Fruit fly (Drosophila melanogaster): ENCODE results near the gene pins.

Gene pins

dm6 chr3R:27553921-27554320 is 28.7 kb upstream of the pins start:
- TF ChIP-seq EcR (GFP tag; optimal IDR thresholded peaks at IDR 0.05) (no peak), gl (tag; optimal IDR thresholded peaks at IDR 0.05) (peak; percentile 10), Ets98B (GFP tag; IDR thresholded peaks at IDR 0.05) (peak; percentile 88), CG8159 (tag; optimal IDR thresholded peaks at IDR 0.05) (peak; percentile 81), CG12605 (GFP tag; IDR thresholded peaks at IDR 0.05) (peak; percentile 82), CG34367 (tag; optimal IDR thresholded peaks at IDR 0.05) (peak; percentile 65), CG17806 (tag; optimal IDR thresholded peaks at IDR 0.05) (peak; percentile 71), CG13204 (GFP tag; optimal IDR thresholded peaks at IDR 0.05) (no peak), CG14655 (GFP tag; optimal IDR thresholded peaks at IDR 0.05) (no peak), fd96Ca (GFP tag; IDR thresholded peaks at IDR 0.05) (peak; percentile 56; the same call in 1 of the 3 replicates), CG8301 (tag; optimal IDR thresholded peaks at IDR 0.05) (peak; percentile 81), CG10348 (GFP tag; IDR thresholded peaks at IDR 0.05) (no peak), Pif1B (GFP tag; optimal IDR thresholded peaks at IDR 0.05) (peak; percentile 72), CG32121 (GFP tag; IDR thresholded peaks at IDR 0.05) (peak; percentile 86), CG9948 (tag; optimal IDR thresholded peaks at IDR 0.05) (peak; percentile 70), CG15710 (tag; optimal IDR thresholded peaks at IDR 0.05) (peak; percentile 73), Pif1A (GFP tag; optimal IDR thresholded peaks at IDR 0.05) (peak; percentile 82), D1 (tag; optimal IDR thresholded peaks at IDR 0.05) (no peak), Snoo (tag; optimal IDR thresholded peaks at IDR 0.05) (peak; percentile 83), rn (GFP tag; IDR thresholded peaks at IDR 0.05) (peak; percentile 48; the same call in 1 of the 2 replicates), CG4496 (GFP tag; IDR thresholded peaks at IDR 0.05) (peak; percentile 89)

dm6 chr3R:27554964-27555363 is 27.7 kb upstream of the pins start:
- peak; percentile 93 for TF ChIP-seq CG32121 (GFP tag; IDR thresholded peaks at IDR 0.05)
- TF ChIP-seq CG15710 (tag; optimal IDR thresholded peaks at IDR 0.05): peak; percentile 40
- TF ChIP-seq gl (tag; optimal IDR thresholded peaks at IDR 0.05): no peak
- peak; percentile 90 for TF ChIP-seq CG4496 (GFP tag; IDR thresholded peaks at IDR 0.05)
- peak; percentile 88 for TF ChIP-seq CG8301 (tag; optimal IDR thresholded peaks at IDR 0.05)
- no peak for TF ChIP-seq CG13204 (GFP tag; optimal IDR thresholded peaks at IDR 0.05)
- TF ChIP-seq fd96Ca (GFP tag; IDR thresholded peaks at IDR 0.05): peak; percentile 88
- TF ChIP-seq CG8159 (tag; optimal IDR thresholded peaks at IDR 0.05): peak; percentile 37
- TF ChIP-seq Ets98B (GFP tag; IDR thresholded peaks at IDR 0.05): peak; percentile 91
- peak; percentile 41; the same call in 1 of the 2 replicates for TF ChIP-seq rn (GFP tag; IDR thresholded peaks at IDR 0.05)
- TF ChIP-seq CG12605 (GFP tag; IDR thresholded peaks at IDR 0.05): peak; percentile 87
- TF ChIP-seq CG34367 (tag; optimal IDR thresholded peaks at IDR 0.05): peak; percentile 17
- TF ChIP-seq Pif1B (GFP tag; optimal IDR thresholded peaks at IDR 0.05): peak; percentile 66
- TF ChIP-seq D1 (tag; optimal IDR thresholded peaks at IDR 0.05): no peak
- peak; percentile 74 for TF ChIP-seq Pif1A (GFP tag; optimal IDR thresholded peaks at IDR 0.05)
- peak; percentile 88 for TF ChIP-seq CG14655 (GFP tag; optimal IDR thresholded peaks at IDR 0.05)
- no peak for TF ChIP-seq EcR (GFP tag; optimal IDR thresholded peaks at IDR 0.05)
- TF ChIP-seq CG10348 (GFP tag; IDR thresholded peaks at IDR 0.05): peak; percentile 70
- peak; percentile 63 for TF ChIP-seq CG9948 (tag; optimal IDR thresholded peaks at IDR 0.05)
- no peak for TF ChIP-seq Snoo (tag; optimal IDR thresholded peaks at IDR 0.05)
- TF ChIP-seq CG17806 (tag; optimal IDR thresholded peaks at IDR 0.05): peak; percentile 53

DNA sequence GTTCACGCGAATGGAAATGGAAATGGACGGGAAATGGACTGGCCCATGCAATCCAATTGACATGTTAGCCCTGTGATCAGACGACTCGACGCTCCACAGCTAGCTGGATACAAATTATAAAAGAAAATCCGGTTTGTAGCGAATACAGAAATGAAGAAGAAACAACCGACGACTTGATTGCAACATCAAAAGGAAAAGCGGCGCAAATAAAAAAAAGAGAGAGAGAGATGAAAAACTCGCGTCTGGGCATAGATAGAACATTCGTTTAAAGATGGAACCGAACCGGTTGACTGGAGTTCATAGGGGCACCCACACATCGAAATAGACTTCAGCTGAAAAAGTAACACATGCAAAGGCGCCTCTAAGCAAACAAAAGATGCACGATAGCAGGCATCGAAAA is 26.8 kb upstream of the pins start:
- TF ChIP-seq CG9948 (tag; optimal IDR thresholded peaks at IDR 0.05): no peak
- TF ChIP-seq Pif1A (GFP tag; optimal IDR thresholded peaks at IDR 0.05): no peak
- no peak for TF ChIP-seq CG34367 (tag; optimal IDR thresholded peaks at IDR 0.05)
- TF ChIP-seq rn (GFP tag; IDR thresholded peaks at IDR 0.05): no peak
- no peak for TF ChIP-seq CG10348 (GFP tag; IDR thresholded peaks at IDR 0.05)
- TF ChIP-seq CG4496 (GFP tag; IDR thresholded peaks at IDR 0.05): no peak
- no peak for TF ChIP-seq gl (tag; optimal IDR thresholded peaks at IDR 0.05)
- no peak for TF ChIP-seq CG32121 (GFP tag; IDR thresholded peaks at IDR 0.05)

dm6 chr3R:27556466-27556865 is 26.2 kb upstream of the pins start:
- TF ChIP-seq CG12605 (GFP tag; IDR thresholded peaks at IDR 0.05) (no peak), CG32121 (GFP tag; IDR thresholded peaks at IDR 0.05) (no peak), CG34367 (tag; optimal IDR thresholded peaks at IDR 0.05) (no peak), CG8159 (tag; optimal IDR thresholded peaks at IDR 0.05) (no peak), CG9948 (tag; optimal IDR thresholded peaks at IDR 0.05) (no peak), fd96Ca (GFP tag; IDR thresholded peaks at IDR 0.05) (no peak), CG15710 (tag; optimal IDR thresholded peaks at IDR 0.05) (no peak), EcR (GFP tag; optimal IDR thresholded peaks at IDR 0.05) (peak; percentile 76)

dm6 chr3R:27556972-27557371 is 25.7 kb upstream of the pins start:
- peak; percentile 54 for TF ChIP-seq Pif1A (GFP tag; optimal IDR thresholded peaks at IDR 0.05)
- TF ChIP-seq CG14655 (GFP tag; optimal IDR thresholded peaks at IDR 0.05): no peak
- peak; percentile 25 for TF ChIP-seq CG15710 (tag; optimal IDR thresholded peaks at IDR 0.05)
- TF ChIP-seq CG8159 (tag; optimal IDR thresholded peaks at IDR 0.05): peak; percentile 44
- TF ChIP-seq rn (GFP tag; IDR thresholded peaks at IDR 0.05): peak; percentile 53
- TF ChIP-seq CG34367 (tag; optimal IDR thresholded peaks at IDR 0.05): no peak
- peak; percentile 88 for TF ChIP-seq fd96Ca (GFP tag; IDR thresholded peaks at IDR 0.05)
- TF ChIP-seq CG12605 (GFP tag; IDR thresholded peaks at IDR 0.05): peak; percentile 74
- peak; percentile 84 for TF ChIP-seq Ets98B (GFP tag; IDR thresholded peaks at IDR 0.05)
- peak; percentile 54; the same call in 1 of the 2 replicates for TF ChIP-seq CG10348 (GFP tag; IDR thresholded peaks at IDR 0.05)
- TF ChIP-seq CG9948 (tag; optimal IDR thresholded peaks at IDR 0.05): no peak
- TF ChIP-seq D1 (tag; optimal IDR thresholded peaks at IDR 0.05): no peak
- peak; percentile 34 for TF ChIP-seq CG17806 (tag; optimal IDR thresholded peaks at IDR 0.05)
- TF ChIP-seq CG8301 (tag; optimal IDR thresholded peaks at IDR 0.05): peak; percentile 59
- no peak for TF ChIP-seq gl (tag; optimal IDR thresholded peaks at IDR 0.05)
- peak; percentile 36 for TF ChIP-seq Pif1B (GFP tag; optimal IDR thresholded peaks at IDR 0.05)
- TF ChIP-seq EcR (GFP tag; optimal IDR thresholded peaks at IDR 0.05): no peak
- peak; percentile 10 for TF ChIP-seq Snoo (tag; optimal IDR thresholded peaks at IDR 0.05)
- TF ChIP-seq CG13204 (GFP tag; optimal IDR thresholded peaks at IDR 0.05): no peak
- TF ChIP-seq CG32121 (GFP tag; IDR thresholded peaks at IDR 0.05): peak; percentile 84
- TF ChIP-seq CG4496 (GFP tag; IDR thresholded peaks at IDR 0.05): peak; percentile 86
